Worm (Caenorhabditis elegans) whole organism, mixed stage, embryonic: ENCODE data around the gene hpo-7.

Experiments used
- M03D4.4 ChIP-seq: sonication (generic microtip); optimal IDR thresholded peaks from 2 replicates; lab custom pipeline; 2017; ENCODE audit warnings: mild to moderate bottlenecking, missing genetic modification characterization, missing compliant biosample characterization
- bed-3 ChIP-seq: fragments of 200-800 bp; sonication (Bioruptor generic); optimal IDR thresholded peaks from 3 replicates; lab custom pipeline; 2018; ENCODE audit warnings: mild to moderate bottlenecking, missing genetic modification characterization, moderate library complexity, missing compliant biosample characterization
- blmp-1 ChIP-seq: fragments of 150-350 bp; optimal IDR thresholded peaks from 2 replicates; lab custom pipeline; 2014; ENCODE audit warnings: missing biosample characterization, missing genetic modification characterization
- ceh-39 ChIP-seq: fragments of 150-350 bp; optimal IDR thresholded peaks from 2 replicates; lab custom pipeline; 2014; ENCODE audit warnings: missing biosample characterization, missing genetic modification characterization
- ceh-43 ChIP-seq: fragments of 200-800 bp; sonication (Bioruptor generic); optimal IDR thresholded peaks from 2 replicates; lab custom pipeline; 2018; ENCODE audit warnings: mild to moderate bottlenecking, missing genetic modification characterization, moderate library complexity, missing compliant biosample characterization
- ces-1 ChIP-seq: fragments of 150-350 bp; optimal IDR thresholded peaks from 2 replicates; lab custom pipeline; 2014; ENCODE audit warnings: missing biosample characterization, missing genetic modification reagents, missing genetic modification characterization
- cnd-1 ChIP-seq: fragments of 200-800 bp; sonication (Bioruptor generic); optimal IDR thresholded peaks from 2 replicates; lab custom pipeline; 2018; ENCODE audit warnings: mild to moderate bottlenecking, missing genetic modification characterization, missing compliant biosample characterization
- drap-1 ChIP-seq: fragments of 200-800 bp; sonication (Bioruptor generic); optimal IDR thresholded peaks from 3 replicates; lab custom pipeline; 2018; ENCODE audit warnings: mild to moderate bottlenecking, missing genetic modification characterization, missing compliant biosample characterization
- elt-3 ChIP-seq: fragments of 150-350 bp; optimal IDR thresholded peaks from 2 replicates; lab custom pipeline; 2014; ENCODE audit warnings: missing biosample characterization, missing genetic modification characterization
- flh-1 ChIP-seq: fragments of 200-800 bp; sonication (Bioruptor generic); optimal IDR thresholded peaks from 2 replicates; lab custom pipeline; 2018; ENCODE audit warnings: mild to moderate bottlenecking, missing genetic modification characterization, moderate library complexity, missing compliant biosample characterization
- ham-2 ChIP-seq: fragments of 200-800 bp; sonication (Bioruptor generic); optimal IDR thresholded peaks from 2 replicates; lab custom pipeline; 2018; ENCODE audit warnings: mild to moderate bottlenecking, missing genetic modification characterization, missing compliant biosample characterization
- hlh-1 ChIP-seq: fragments of 150-350 bp; optimal IDR thresholded peaks from 2 replicates; lab custom pipeline; 2014; ENCODE audit warnings: missing biosample characterization, missing genetic modification reagents, missing genetic modification characterization
- lin-13 ChIP-seq: fragments of 150-350 bp; optimal IDR thresholded peaks from 2 replicates; lab custom pipeline; 2014; ENCODE audit warnings: missing biosample characterization, missing genetic modification characterization
- lin-32 ChIP-seq: fragments of 200-800 bp; sonication (Bioruptor generic); optimal IDR thresholded peaks from 2 replicates; lab custom pipeline; 2018; ENCODE audit warnings: mild to moderate bottlenecking, missing genetic modification characterization, missing compliant biosample characterization
- mab-5 ChIP-seq: fragments of 150-350 bp; optimal IDR thresholded peaks from 2 replicates; lab custom pipeline; 2014; ENCODE audit warnings: missing biosample characterization, missing genetic modification characterization
- mep-1 ChIP-seq: fragments of 150-350 bp; optimal IDR thresholded peaks from 2 replicates; lab custom pipeline; 2017; ENCODE audit warnings: missing biosample characterization, missing genetic modification reagents, missing genetic modification characterization, inconsistent platforms
- mls-2 ChIP-seq: sonication (generic microtip); optimal IDR thresholded peaks from 2 replicates; lab custom pipeline; 2016; ENCODE audit warnings: mild to moderate bottlenecking, missing genetic modification characterization, moderate library complexity, missing compliant biosample characterization
- nhr-2 ChIP-seq: fragments of 150-350 bp; optimal IDR thresholded peaks from 2 replicates; lab custom pipeline; 2014; ENCODE audit warnings: missing biosample characterization, missing genetic modification characterization
- nhr-237 ChIP-seq: fragments of 150-350 bp; optimal IDR thresholded peaks from 2 replicates; lab custom pipeline; 2014; ENCODE audit warnings: missing biosample characterization, missing genetic modification characterization
- nhr-28 ChIP-seq: fragments of 150-350 bp; optimal IDR thresholded peaks from 2 replicates; lab custom pipeline; 2014; ENCODE audit warnings: missing biosample characterization, missing genetic modification characterization
- nhr-76 ChIP-seq: sonication (generic microtip); optimal IDR thresholded peaks from 2 replicates; lab custom pipeline; 2017; ENCODE audit warnings: missing biosample characterization, missing genetic modification characterization
- pha-4 ChIP-seq: fragments of 150-350 bp; optimal IDR thresholded peaks from 2 replicates; lab custom pipeline; 2018; ENCODE audit warnings: missing biosample characterization, missing genetic modification reagents, missing genetic modification characterization
- sem-2 ChIP-seq: fragments of 200-800 bp; sonication (Bioruptor generic); optimal IDR thresholded peaks from 2 replicates; lab custom pipeline; 2018; ENCODE audit warnings: mild to moderate bottlenecking, missing genetic modification characterization, missing compliant biosample characterization
- snpc-4 ChIP-seq: fragments of 150-350 bp; optimal IDR thresholded peaks from 2 replicates; lab custom pipeline; 2014; ENCODE audit warnings: missing biosample characterization, missing genetic modification characterization
- sptf-1 ChIP-seq: sonication (generic microtip); optimal IDR thresholded peaks from 2 replicates; lab custom pipeline; 2017; ENCODE audit warnings: mild to moderate bottlenecking, missing genetic modification characterization, moderate library complexity, missing compliant biosample characterization
- unc-120 ChIP-seq: sonication (generic microtip); optimal IDR thresholded peaks from 2 replicates; lab custom pipeline; 2017; ENCODE audit warnings: missing genetic modification characterization, missing compliant biosample characterization; ENCODE audit not compliant: poor library complexity, severe bottlenecking
- unc-62 ChIP-seq: fragments of 150-350 bp; optimal IDR thresholded peaks from 2 replicates; lab custom pipeline; 2014; ENCODE audit warnings: missing biosample characterization, missing genetic modification reagents, missing genetic modification characterization
- ztf-11 ChIP-seq: fragments of 150-350 bp; optimal IDR thresholded peaks from 2 replicates; lab custom pipeline; 2014; ENCODE audit warnings: missing biosample characterization, missing genetic modification characterization

hpo-7 gene

ce11 chrII:2140817-2141216, 5.3 kb upstream of the hpo-7 start, which contains the start of gene C40A11.3:
Gene C40A11.3, plus strand, starts transcription at chrII:2141117.
- TF ChIP-seq mls-2 (tag; lab: Kevin White, UChicago) (no peak), unc-120 (tag; lab: Kevin White, UChicago) (no peak), sem-2 (no peak), nhr-237 (tag; lab: Kevin White, UChicago) (no peak), snpc-4 (tag; lab: Kevin White, UChicago) (no peak), mab-5 (no peak), flh-1 (GFP tag; lab: Kevin White, UChicago) (no peak), ham-2 (GFP tag; lab: Kevin White, UChicago) (no peak), mep-1 (tag; lab: Kevin White, UChicago) (no peak), ceh-39 (tag; lab: Kevin White, UChicago) (no peak), lin-13 (tag; lab: Kevin White, UChicago) (no peak), ceh-43 (GFP tag; lab: Kevin White, UChicago) (no peak), nhr-76 (no peak), nhr-28 (tag; lab: Kevin White, UChicago) (no peak), cnd-1 (tag; lab: Kevin White, UChicago) (no peak)

- TF ChIP-seq sem-2 (no peak), lin-32 (GFP tag; lab: Kevin White, UChicago) (peak; percentile 2), cnd-1 (tag; lab: Kevin White, UChicago) (peak; percentile 91)
Measured at ce11 chrII:2138901-2139300, 3.4 kb upstream of the hpo-7 start.

- TF ChIP-seq mep-1 (tag; lab: Kevin White, UChicago): no peak
- TF ChIP-seq ztf-11: no peak
- no peak for TF ChIP-seq mls-2 (tag; lab: Kevin White, UChicago)
- TF ChIP-seq lin-32 (GFP tag; lab: Kevin White, UChicago): peak; percentile 55
- peak; percentile 74 for TF ChIP-seq cnd-1 (tag; lab: Kevin White, UChicago)
- peak; percentile 35 for TF ChIP-seq nhr-2
Measured at ce11 chrII:2137235-2137634, 1.7 kb upstream of the hpo-7 start, which contains the start of gene C40A11.4. Gene C40A11.4, plus strand, starts transcription at chrII:2137422.

ce11 chrII:2130770-2131169, 4.7 kb downstream of the hpo-7 start, which contains the start of gene sdz-28:
Gene sdz-28, plus strand, starts transcription at chrII:2131070.
- no peak for TF ChIP-seq ces-1 (GFP tag; lab: Kevin White, UChicago)
- peak; percentile 38 for TF ChIP-seq ceh-39 (tag; lab: Kevin White, UChicago)
- TF ChIP-seq lin-32 (GFP tag; lab: Kevin White, UChicago): no peak

- TF ChIP-seq hlh-1 (tag; lab: Kevin White, UChicago) (no peak), blmp-1 (tag; lab: Kevin White, UChicago) (no peak), mab-5 (no peak), elt-3 (tag; lab: Kevin White, UChicago) (no peak), bed-3 (GFP tag; lab: Kevin White, UChicago) (no peak), ces-1 (GFP tag; lab: Kevin White, UChicago) (no peak), unc-62 (GFP tag; lab: Kevin White, UChicago) (no peak)
Measured at ce11 chrII:2122762-2123161, 12.7 kb downstream of the hpo-7 start.

- TF ChIP-seq blmp-1 (tag; lab: Kevin White, UChicago) (no peak), sptf-1 (no peak), M03D4.4 (tag; lab: Kevin White, UChicago) (no peak), sem-2 (no peak), mab-5 (no peak), pha-4 (tag; lab: Kevin White, UChicago) (no peak)
Measured at ce11 chrII:2122091-2122490, 13.4 kb downstream of the hpo-7 start, which contains the start of gene math-37. Gene math-37, minus strand, starts transcription at chrII:2122191.

- TF ChIP-seq flh-1 (GFP tag; lab: Kevin White, UChicago) (no peak), pha-4 (tag; lab: Kevin White, UChicago) (no peak), drap-1 (GFP tag; lab: Kevin White, UChicago) (no peak), sptf-1 (no peak), unc-120 (tag; lab: Kevin White, UChicago) (no peak), mab-5 (no peak), cnd-1 (tag; lab: Kevin White, UChicago) (no peak), bed-3 (GFP tag; lab: Kevin White, UChicago) (no peak)
Measured at ce11 chrII:2116794-2117193, 18.7 kb downstream of the hpo-7 start, which contains the start of gene srh-195. Gene srh-195, minus strand, starts transcription at chrII:2116894.
